Fruit fly (Drosophila melanogaster) whole organism, embryonic: ENCODE results near the gene CG9674.

Experiments used
- ATbp ChIP-seq: fragments of 200-800 bp; sonication (Bioruptor generic); optimal IDR thresholded peaks from 2 replicates; lab custom pipeline; 2017; ENCODE audit warnings: missing biosample characterization, mild to moderate bottlenecking, missing genetic modification characterization, missing genetic modification reagents
- Bdp1 ChIP-seq: fragments of 200-800 bp; sonication (Bioruptor generic); optimal IDR thresholded peaks from 3 replicates; lab custom pipeline; 2016; ENCODE audit warnings: missing biosample characterization, missing genetic modification characterization
- C15 ChIP-seq: fragments of 200-800 bp; sonication (Bioruptor generic); IDR thresholded peaks from 3 replicates; pipeline ENCODE4 v1.3.6; 2022; ENCODE audit warnings: missing biosample characterization, missing genetic modification characterization
- CG10565 ChIP-seq: fragments of 200-800 bp; sonication (Bioruptor generic); optimal IDR thresholded peaks from 3 replicates; lab custom pipeline; 2016; ENCODE audit warnings: missing biosample characterization, mild to moderate bottlenecking, missing genetic modification characterization
- CG11723 ChIP-seq: fragments of 200-800 bp; sonication (Bioruptor generic); optimal IDR thresholded peaks from 2 replicates; lab custom pipeline; 2017; ENCODE audit warnings: missing biosample characterization, mild to moderate bottlenecking, missing genetic modification characterization
- CG1647 ChIP-seq: fragments of 200-800 bp; sonication (Bioruptor generic); optimal IDR thresholded peaks from 3 replicates; lab custom pipeline; 2016; ENCODE audit warnings: missing biosample characterization, missing genetic modification characterization
- CG16813 ChIP-seq: fragments of 200-800 bp; sonication (Bioruptor generic); IDR thresholded peaks from 3 replicates; pipeline ENCODE4 v1.3.6; 2022; ENCODE audit warnings: missing biosample characterization, missing genetic modification characterization; ENCODE audit not compliant: partially characterized antibody
- CG17186 ChIP-seq: fragments of 200-800 bp; sonication (Bioruptor generic); optimal IDR thresholded peaks from 3 replicates; lab custom pipeline; 2017; ENCODE audit warnings: missing biosample characterization, missing genetic modification reagents, missing genetic modification characterization
- CG17361 ChIP-seq: fragments of 200-800 bp; sonication (Bioruptor generic); IDR thresholded peaks from 3 replicates; pipeline ENCODE4 v1.3.6; 2022; ENCODE audit warnings: missing biosample characterization, missing genetic modification characterization
- CG30403 ChIP-seq: fragments of 200-800 bp; sonication (Bioruptor generic); optimal IDR thresholded peaks from 3 replicates; lab custom pipeline; 2016; ENCODE audit warnings: missing biosample characterization, missing genetic modification characterization
- CG31224 ChIP-seq: fragments of 200-800 bp; sonication (Bioruptor generic); IDR thresholded peaks from 2 replicates; pipeline ENCODE4 v1.3.6; 2022; ENCODE audit warnings: missing biosample characterization, missing genetic modification characterization
- CG31388 ChIP-seq: fragments of 200-800 bp; sonication (Bioruptor generic); optimal IDR thresholded peaks from 2 replicates; lab custom pipeline; 2016; ENCODE audit warnings: missing biosample characterization, missing genetic modification characterization
- CG31441 ChIP-seq: fragments of 200-800 bp; sonication (Bioruptor generic); IDR thresholded peaks from 2 replicates; pipeline ENCODE4 v1.3.6; 2022; ENCODE audit warnings: missing biosample characterization, missing genetic modification characterization
- CG32767 ChIP-seq: fragments of 200-800 bp; sonication (Bioruptor generic); IDR thresholded peaks from 2 replicates; pipeline ENCODE4 v1.3.6; 2022; ENCODE audit warnings: missing biosample characterization, missing genetic modification characterization
- CG32772 ChIP-seq: fragments of 200-800 bp; sonication (Bioruptor generic); IDR thresholded peaks from 2 replicates; pipeline ENCODE4 v1.3.6; 2022; ENCODE audit warnings: missing biosample characterization, missing genetic modification characterization
- CG4328 ChIP-seq: fragments of 200-800 bp; sonication (Bioruptor generic); optimal IDR thresholded peaks from 3 replicates; lab custom pipeline; 2017; ENCODE audit warnings: missing biosample characterization, missing genetic modification reagents, missing genetic modification characterization
- CG43689 ChIP-seq: fragments of 200-800 bp; sonication (Bioruptor generic); IDR thresholded peaks from 2 replicates; pipeline ENCODE4 v1.3.6; 2022; ENCODE audit warnings: missing biosample characterization, missing genetic modification characterization
- CG6175 ChIP-seq: fragments of 200-800 bp; sonication (Bioruptor generic); IDR thresholded peaks from 3 replicates; pipeline ENCODE4 v1.3.6; 2022; ENCODE audit warnings: missing biosample characterization, missing genetic modification characterization
- CG7928 ChIP-seq: fragments of 200-800 bp; sonication (Bioruptor generic); optimal IDR thresholded peaks from 2 replicates; lab custom pipeline; 2017; ENCODE audit warnings: missing biosample characterization, mild to moderate bottlenecking, missing genetic modification characterization
- CG7963 ChIP-seq: fragments of 200-800 bp; sonication (Bioruptor generic); IDR thresholded peaks from 3 replicates; pipeline ENCODE4 v1.3.6; 2022; ENCODE audit warnings: missing biosample characterization, missing genetic modification characterization; ENCODE audit not compliant: partially characterized antibody
- CG8944 ChIP-seq: fragments of 200-800 bp; sonication (Bioruptor generic); optimal IDR thresholded peaks from 3 replicates; lab custom pipeline; 2016; ENCODE audit warnings: missing biosample characterization, missing genetic modification characterization
- CG9437 ChIP-seq: fragments of 200-800 bp; sonication (Bioruptor generic); optimal IDR thresholded peaks from 2 replicates; lab custom pipeline; 2018; ENCODE audit warnings: missing biosample characterization, mild to moderate bottlenecking, missing genetic modification characterization
- Deaf1 ChIP-seq: fragments of 200-800 bp; optimal IDR thresholded peaks from 3 replicates; lab custom pipeline; 2019; ENCODE audit warnings: missing biosample characterization, mild to moderate bottlenecking, missing genetic modification characterization, moderate library complexity
- Dek ChIP-seq: fragments of 200-800 bp; sonication (Bioruptor generic); optimal IDR thresholded peaks from 3 replicates; lab custom pipeline; 2019; ENCODE audit warnings: missing biosample characterization, mild to moderate bottlenecking, missing genetic modification characterization, moderate library complexity
- Dfd ChIP-seq, 2 experiments: fragments of >200 bp; optimal IDR thresholded peaks; 2 replicates each; lab custom pipeline; 2017; ENCODE audit warnings: missing biosample characterization in 2 of 2, missing genetic modification characterization in 2 of 2
- Dip2 ChIP-seq: fragments of 200-800 bp; sonication (Bioruptor generic); IDR thresholded peaks from 2 replicates; pipeline ENCODE4 v1.3.6; 2022; ENCODE audit warnings: missing biosample characterization, missing genetic modification characterization
- Fer2 ChIP-seq: fragments of 200-800 bp; sonication (Bioruptor generic); optimal IDR thresholded peaks from 2 replicates; lab custom pipeline; 2018; ENCODE audit warnings: missing biosample characterization, mild to moderate bottlenecking, missing genetic modification characterization, moderate library complexity
- HLH3B ChIP-seq: fragments of 200-800 bp; sonication (Bioruptor generic); IDR thresholded peaks from 2 replicates; pipeline ENCODE4 v1.3.6; 2022; ENCODE audit warnings: missing biosample characterization, missing genetic modification characterization
- Mad ChIP-seq: fragments of 200-800 bp; sonication (Bioruptor generic); optimal IDR thresholded peaks from 2 replicates; lab custom pipeline; 2016; ENCODE audit warnings: missing biosample characterization, missing genetic modification characterization
- Med ChIP-seq: fragments of 200-800 bp; sonication (Bioruptor generic); peaks from one replicate; lab custom pipeline; 2016; ENCODE audit warnings: missing biosample characterization, missing genetic modification characterization, mild to moderate bottlenecking, inconsistent platforms, moderate library complexity
- Myb ChIP-seq: fragments of 200-800 bp; sonication (Bioruptor generic); optimal IDR thresholded peaks from 2 replicates; lab custom pipeline; 2016; ENCODE audit warnings: missing biosample characterization, missing genetic modification characterization
- NC2β ChIP-seq: fragments of 200-800 bp; sonication (Bioruptor generic); optimal IDR thresholded peaks from 2 replicates; lab custom pipeline; 2016; ENCODE audit warnings: missing biosample characterization, missing genetic modification characterization
- Ptx1 ChIP-seq: fragments of 200-800 bp; sonication (Bioruptor generic); IDR thresholded peaks from 2 replicates; pipeline ENCODE4 v1.3.6; 2022; ENCODE audit warnings: missing biosample characterization, missing genetic modification characterization
- Scr ChIP-seq: fragments of 200-800 bp; sonication (Bioruptor generic); IDR thresholded peaks from 2 replicates; pipeline ENCODE4 v1.3.6; 2022; ENCODE audit warnings: missing biosample characterization, missing genetic modification characterization; ENCODE audit not compliant: partially characterized antibody
- Trl ChIP-seq, 3 experiments: fragments of >200 bp in 2 of 3; fragments of 200-800 bp in 1 of 3; sonication (Bioruptor generic) in 1 of 3; optimal IDR thresholded peaks; 2 replicates in 1 of 3; 3 replicates in 2 of 3; lab custom pipeline; 2016 to 2017; ENCODE audit warnings: missing biosample characterization in 1 of 3, missing genetic modification characterization in 1 of 3
- bowl ChIP-seq: fragments of 200-800 bp; sonication (Bioruptor generic); IDR thresholded peaks from 2 replicates; pipeline ENCODE4 v1.3.6; 2022; ENCODE audit warnings: missing biosample characterization, missing genetic modification characterization
- bsh ChIP-seq, 2 experiments: fragments of 200-800 bp; sonication (Bioruptor generic); optimal IDR thresholded peaks; 2 replicates each; lab custom pipeline; 2017 to 2018; ENCODE audit warnings: mild to moderate bottlenecking in 2 of 2, missing biosample characterization in 2 of 2, missing genetic modification characterization in 2 of 2, moderate library complexity in 1 of 2
- cg ChIP-seq: fragments of 200-800 bp; sonication (Bioruptor generic); optimal IDR thresholded peaks from 3 replicates; lab custom pipeline; 2019; ENCODE audit warnings: missing biosample characterization, mild to moderate bottlenecking, missing genetic modification characterization, moderate library complexity
- chinmo ChIP-seq: fragments of 200-800 bp; sonication (Bioruptor generic); IDR thresholded peaks from 4 replicates; pipeline ENCODE4 v1.3.6; 2022; ENCODE audit warnings: missing biosample characterization, missing genetic modification characterization; ENCODE audit not compliant: partially characterized antibody
- crol ChIP-seq: fragments of 200-800 bp; sonication (Bioruptor generic); IDR thresholded peaks from 2 replicates; pipeline ENCODE4 v1.3.6; 2022; ENCODE audit warnings: missing biosample characterization, missing genetic modification characterization
- danr ChIP-seq: fragments of 200-800 bp; sonication (Bioruptor generic); IDR thresholded peaks from 2 replicates; pipeline ENCODE4 v1.3.6; 2022; ENCODE audit warnings: missing biosample characterization, missing genetic modification characterization
- eyg ChIP-seq: fragments of 200-800 bp; sonication (Bioruptor generic); optimal IDR thresholded peaks from 3 replicates; lab custom pipeline; 2016; ENCODE audit warnings: missing biosample characterization, missing genetic modification characterization
- grau ChIP-seq: fragments of 200-800 bp; optimal IDR thresholded peaks from 3 replicates; lab custom pipeline; 2019; ENCODE audit warnings: missing biosample characterization, mild to moderate bottlenecking, missing genetic modification characterization, moderate library complexity
- jumu ChIP-seq: fragments of 200-800 bp; sonication (Bioruptor generic); optimal IDR thresholded peaks from 3 replicates; lab custom pipeline; 2016; ENCODE audit warnings: missing biosample characterization, missing genetic modification characterization
- mirr ChIP-seq: fragments of 200-800 bp; sonication (Bioruptor generic); optimal IDR thresholded peaks from 3 replicates; lab custom pipeline; 2018; ENCODE audit warnings: missing biosample characterization, mild to moderate bottlenecking, missing genetic modification characterization
- otp ChIP-seq: fragments of 200-800 bp; sonication (Bioruptor generic); IDR thresholded peaks from 3 replicates; pipeline ENCODE4, ENCODE4 v1.3.6; 2022; ENCODE audit warnings: missing biosample characterization, missing genetic modification characterization
- ranshi ChIP-seq: fragments of 200-800 bp; sonication (Bioruptor generic); IDR thresholded peaks from 2 replicates; pipeline ENCODE4 v1.3.6; 2022; ENCODE audit warnings: missing biosample characterization, missing genetic modification characterization
- run ChIP-seq: fragments of 200-800 bp; sonication (Bioruptor generic); optimal IDR thresholded peaks from 3 replicates; lab custom pipeline; 2018; ENCODE audit warnings: missing biosample characterization, mild to moderate bottlenecking, missing genetic modification characterization
- slbo ChIP-seq: fragments of 200-800 bp; sonication (Bioruptor generic); IDR thresholded peaks from 2 replicates; pipeline ENCODE4 v1.3.6; 2022; ENCODE audit warnings: missing biosample characterization, missing genetic modification characterization
- ssp ChIP-seq: fragments of 200-800 bp; sonication (Bioruptor generic); IDR thresholded peaks from 2 replicates; pipeline ENCODE4 v1.3.6; 2022; ENCODE audit warnings: missing biosample characterization, missing genetic modification characterization
- usp ChIP-seq: fragments of >200 bp; optimal IDR thresholded peaks from 2 replicates; lab custom pipeline; 2017; ENCODE audit warnings: missing biosample characterization, missing genetic modification characterization

The CG9674 gene

DNA sequence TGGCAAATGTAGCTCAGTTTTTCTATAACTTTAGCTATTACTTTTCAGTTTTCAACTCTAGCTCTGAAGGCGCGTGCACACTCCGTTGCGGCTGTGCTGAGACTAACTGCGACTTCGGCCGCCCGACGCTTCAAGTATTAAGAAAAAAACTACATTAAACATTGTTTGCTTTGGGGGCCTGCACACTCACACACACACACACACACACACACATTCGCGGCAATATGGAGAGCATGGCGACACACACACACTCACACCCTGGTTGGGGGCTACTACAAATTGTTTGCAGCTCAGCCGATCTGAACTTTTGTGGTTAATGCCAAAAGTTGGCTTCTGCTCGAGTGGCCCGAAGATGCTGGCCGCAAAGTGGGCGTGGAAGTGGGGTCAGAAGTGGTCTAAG is 21.4 kb upstream of the CG9674 start, which contains the start of gene CG13024:
TSS of gene CG13024 (minus strand) at position 108 of the 400 bp plus-strand sequence.
- TF ChIP-seq otp (peak; percentile 28; the same call in 1 of the 3 replicates), CG10565 (no peak), Dfd (GFP tag; optimal IDR thresholded peaks at IDR 0.05; lab: Kevin White, UChicago) (peak in 1 of 2 experiments; percentile 8), HLH3B (0 out of 2 replicates have a peak, but pooled peaks have one; percentile 5), Med (peak; percentile 53), chinmo (GFP tag; lab: Robert Waterston, UW) (peak; percentile 80; the same call in 2 of the 4 replicates), cg (GFP tag; lab: Kevin White, UChicago) (peak; percentile 43), Deaf1 (peak; percentile 41), Dek (tag; lab: Kevin White, UChicago) (no peak), bowl (GFP tag; lab: Robert Waterston, UW) (0 out of 2 replicates have a peak, but pooled peaks have one; percentile 5), Myb (no peak)

DNA sequence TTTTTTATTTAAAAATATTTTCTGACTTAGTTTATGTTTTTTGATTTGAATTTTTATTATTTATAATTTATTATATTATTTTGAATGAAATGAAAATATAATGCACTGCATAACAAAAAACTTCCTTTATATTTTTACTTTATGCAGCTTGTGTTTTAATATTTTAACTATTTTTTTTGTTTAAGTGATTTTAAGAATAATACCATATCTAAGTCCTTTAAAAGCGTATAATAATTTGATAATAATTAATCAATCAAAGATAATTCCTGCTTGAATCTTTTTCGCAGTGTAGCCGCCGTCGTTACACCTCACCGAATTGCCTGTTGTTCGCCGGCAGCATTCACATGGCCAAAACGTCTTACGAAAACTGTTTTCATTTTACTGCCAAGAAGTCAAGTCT is 17.7 kb upstream of the CG9674 start:
- TF ChIP-seq ATbp (GFP tag; lab: Kevin White, UChicago) (no peak), CG43689 (GFP tag; lab: Robert Waterston, UW) (no peak), CG30403 (GFP tag; lab: Kevin White, UChicago) (peak; percentile 17), Bdp1 (GFP tag; lab: Kevin White, UChicago) (no peak), CG9437 (GFP tag; lab: Kevin White, UChicago) (peak; percentile 45), slbo (GFP tag; lab: Robert Waterston, UW) (no peak), eyg (GFP tag; lab: Kevin White, UChicago) (no peak), CG6175 (GFP tag; lab: Robert Waterston, UW) (no peak), danr (no peak), NC2β (GFP tag; lab: Kevin White, UChicago) (no peak), CG31388 (no peak), CG31441 (peak; percentile 38), CG31224 (GFP tag; lab: Robert Waterston, UW) (no peak), C15 (GFP tag; lab: Robert Waterston, UW) (no peak), CG1647 (GFP tag; lab: Kevin White, UChicago) (no peak), CG17186 (GFP tag; lab: Kevin White, UChicago) (no peak), CG32767 (no peak), CG17361 (GFP tag; lab: Robert Waterston, UW) (0 out of 3 replicates have a peak, but pooled peaks have one; percentile 45), jumu (GFP tag; lab: Kevin White, UChicago) (no peak), mirr (no peak), Ptx1 (GFP tag; lab: Robert Waterston, UW) (peak; percentile 45), CG7963 (no peak), CG11723 (GFP tag; lab: Kevin White, UChicago) (no peak), Scr (GFP tag; lab: Robert Waterston, UW) (no peak), Dip2 (GFP tag; lab: Robert Waterston, UW) (no peak), ranshi (GFP tag; lab: Robert Waterston, UW) (no peak), CG16813 (GFP tag; lab: Robert Waterston, UW) (no peak), CG32772 (GFP tag; lab: Robert Waterston, UW) (no peak), usp (GFP tag; lab: Kevin White, UChicago) (no peak), bsh (GFP tag; optimal IDR thresholded peaks at IDR 0.05; lab: Kevin White, UChicago) (peak in 1 of 2 experiments; percentile 10), Fer2 (tag; lab: Kevin White, UChicago) (no peak), crol (GFP tag; lab: Robert Waterston, UW) (no peak), CG8944 (GFP tag; lab: Kevin White, UChicago) (no peak), Trl (optimal IDR thresholded peaks at IDR 0.05; lab: Kevin White, UChicago) (no peak), Trl (GFP tag; optimal IDR thresholded peaks at IDR 0.05; lab: Kevin White, UChicago) (no peak), CG4328 (no peak), CG7928 (GFP tag; lab: Kevin White, UChicago) (no peak), ssp (GFP tag; lab: Robert Waterston, UW) (no peak), grau (tag; lab: Kevin White, UChicago) (peak; percentile 56), run (no peak), Mad (GFP tag; lab: Kevin White, UChicago) (no peak)
